Fruit fly (Drosophila melanogaster): ENCODE measurements around the gene Smyd3.

The Smyd3 gene

dm6 chrX:2633847-2634776 lies 25.4 kb upstream of the Smyd3 start, which contains the start of gene sgg:
Gene sgg (plus strand): TSS chrX:2633952.
- TF ChIP-seq exex (tag; optimal IDR thresholded peaks at IDR 0.05) (no peak), schlank (tag; optimal IDR thresholded peaks at IDR 0.05) (no peak), fd64A (GFP tag; optimal IDR thresholded peaks at IDR 0.05) (no peak), chinmo (GFP tag; IDR thresholded peaks at IDR 0.05; ENCODE audit: partially characterized antibody) (0 out of 4 replicates have a peak, but pooled peaks have one; percentile 53), ash1 (GFP tag; optimal IDR thresholded peaks at IDR 0.05) (no peak), Trl (optimal IDR thresholded peaks at IDR 0.05) (peak in 1 of 2 experiments; percentile 61), Trl (GFP tag; optimal IDR thresholded peaks at IDR 0.05) (no peak), onecut (GFP tag; IDR thresholded peaks at IDR 0.05) (no peak), CG15514 (GFP tag; optimal IDR thresholded peaks at IDR 0.05) (peak; percentile 60), grau (tag; optimal IDR thresholded peaks at IDR 0.05) (peak; percentile 6), pan (optimal IDR thresholded peaks at IDR 0.05) (no peak), pan (GFP tag; optimal IDR thresholded peaks at IDR 0.05 in 1 of 2, IDR thresholded peaks at IDR 0.05 in 1 of 2) (no peak), Sry-δ (GFP tag; optimal IDR thresholded peaks at IDR 0.05) (peak; percentile 36), Ets97D (GFP tag; optimal IDR thresholded peaks at IDR 0.05) (peak; percentile 2), CG11560 (tag; IDR thresholded peaks at IDR 0.05) (peak; percentile 98), az2 (GFP tag; optimal IDR thresholded peaks at IDR 0.05) (no peak), gfzf (GFP tag; optimal IDR thresholded peaks at IDR 0.05) (peak; percentile 89), Med (GFP tag) (peak; percentile 77), Myb (GFP tag; optimal IDR thresholded peaks at IDR 0.05) (peak; percentile 93), tap (tag; optimal IDR thresholded peaks at IDR 0.05) (no peak), CG12659 (GFP tag; optimal IDR thresholded peaks at IDR 0.05) (peak; percentile 75), Dref (GFP tag; IDR thresholded peaks at IDR 0.05) (peak; percentile 82), pfk (GFP tag; optimal IDR thresholded peaks at IDR 0.05) (peak; percentile 79), ems (GFP tag; optimal IDR thresholded peaks at IDR 0.05) (no peak), Mes4 (GFP tag; optimal IDR thresholded peaks at IDR 0.05) (no peak), CG6791 (GFP tag; IDR thresholded peaks at IDR 0.05; ENCODE audit: partially characterized antibody) (peak; percentile 44), Nf-YA (GFP tag; IDR thresholded peaks at IDR 0.05) (no peak), CG10565 (GFP tag; optimal IDR thresholded peaks at IDR 0.05) (no peak), Dfd (GFP tag; optimal IDR thresholded peaks at IDR 0.05) (no peak), bsh (GFP tag; optimal IDR thresholded peaks at IDR 0.05) (no peak), Bgb (GFP tag; IDR thresholded peaks at IDR 0.05; ENCODE audit: partially characterized antibody) (peak; percentile 42; the same call in 1 of the 2 replicates), CG17186 (GFP tag; optimal IDR thresholded peaks at IDR 0.05) (peak; percentile 26), CG10321 (GFP tag; IDR thresholded peaks at IDR 0.05) (no peak), tna (GFP tag; IDR thresholded peaks at IDR 0.05; ENCODE audit: partially characterized antibody) (no peak), nmo (GFP tag; optimal IDR thresholded peaks at IDR 0.05) (peak; percentile 33), Rfx (GFP tag; IDR thresholded peaks at IDR 0.05) (no peak), CG13296 (GFP tag; optimal IDR thresholded peaks at IDR 0.05) (no peak), disco-r (GFP tag; optimal IDR thresholded peaks at IDR 0.05) (no peak), ind (GFP tag; optimal IDR thresholded peaks at IDR 0.05) (no peak), trem (tag; optimal IDR thresholded peaks at IDR 0.05) (peak; percentile 21), nerfin-1 (tag; optimal IDR thresholded peaks at IDR 0.05) (peak; percentile 84), HLHmδ (GFP tag; optimal IDR thresholded peaks at IDR 0.05) (peak; percentile 9), Oli (tag; optimal IDR thresholded peaks at IDR 0.05) (no peak), sens (GFP tag) (peak; percentile 40), Doc2 (GFP tag; IDR thresholded peaks at IDR 0.05) (no peak), unpg (GFP tag; optimal IDR thresholded peaks at IDR 0.05) (no peak), ara (GFP tag; IDR thresholded peaks at IDR 0.05) (peak; percentile 20; the same call in 1 of the 2 replicates), sd (tag; optimal IDR thresholded peaks at IDR 0.05) (peak; percentile 21), CG15269 (tag; optimal IDR thresholded peaks at IDR 0.05) (no peak)
